Worm (Caenorhabditis elegans) whole organism, late embryonic: ENCODE data around the gene F38B2.6.

ENCODE experiments used
- C38D4.7 ChIP-seq: fragments of 200-800 bp; sonication (Bioruptor generic); optimal IDR thresholded peaks from 2 replicates; lab custom pipeline; 2018; ENCODE audit warnings: mild to moderate bottlenecking, missing genetic modification characterization, moderate library complexity, missing compliant biosample characterization
- F13H6.1 ChIP-seq: sonication (generic microtip); optimal IDR thresholded peaks from 2 replicates; lab custom pipeline; 2016; ENCODE audit warnings: missing genetic modification characterization, missing compliant biosample characterization
- K02D7.2 ChIP-seq: sonication (generic microtip); optimal IDR thresholded peaks from 2 replicates; lab custom pipeline; 2017; ENCODE audit warnings: mild to moderate bottlenecking, missing genetic modification characterization, missing compliant biosample characterization
- K09A11.1 ChIP-seq: sonication (generic microtip); optimal IDR thresholded peaks from 2 replicates; lab custom pipeline; 2017; ENCODE audit warnings: antibody characterized with exemption, mild to moderate bottlenecking, missing genetic modification characterization, missing compliant biosample characterization; ENCODE audit not compliant: insufficient read depth
- ama-1 ChIP-seq: fragments of 150-350 bp; optimal IDR thresholded peaks from 2 replicates; lab custom pipeline; 2014
- ceh-30 ChIP-seq: fragments of 150-350 bp; optimal IDR thresholded peaks from 2 replicates; lab custom pipeline; 2014; ENCODE audit warnings: missing biosample characterization, missing genetic modification characterization
- ceh-31 ChIP-seq: sonication (generic microtip); optimal IDR thresholded peaks from 2 replicates; lab custom pipeline; 2016; ENCODE audit warnings: missing genetic modification characterization, missing compliant biosample characterization
- ceh-34 ChIP-seq: sonication (generic microtip); optimal IDR thresholded peaks from 2 replicates; lab custom pipeline; 2016; ENCODE audit warnings: mild to moderate bottlenecking, missing genetic modification characterization, missing compliant biosample characterization
- ceh-48 ChIP-seq: sonication (generic microtip); optimal IDR thresholded peaks from 2 replicates; lab custom pipeline; 2016; ENCODE audit warnings: missing genetic modification characterization, inconsistent platforms, missing compliant biosample characterization
- ceh-9 ChIP-seq: sonication (generic microtip); optimal IDR thresholded peaks from 2 replicates; lab custom pipeline; 2016; ENCODE audit warnings: mild to moderate bottlenecking, missing genetic modification characterization, inconsistent platforms, missing compliant biosample characterization
- che-1 ChIP-seq: sonication (generic microtip); optimal IDR thresholded peaks from 2 replicates; lab custom pipeline; 2016; ENCODE audit warnings: mild to moderate bottlenecking, missing genetic modification characterization, missing compliant biosample characterization
- elt-2 ChIP-seq: sonication (generic microtip); optimal IDR thresholded peaks from 2 replicates; lab custom pipeline; 2016; ENCODE audit warnings: missing genetic modification reagents, missing genetic modification characterization, missing compliant biosample characterization
- ets-4 ChIP-seq: sonication (generic microtip); optimal IDR thresholded peaks from 2 replicates; lab custom pipeline; 2016; ENCODE audit warnings: missing genetic modification characterization, missing compliant biosample characterization
- fkh-6 ChIP-seq: sonication (generic microtip); optimal IDR thresholded peaks from 2 replicates; lab custom pipeline; 2016; ENCODE audit warnings: missing genetic modification characterization, missing compliant biosample characterization
- gmeb-2 ChIP-seq: sonication (generic microtip); optimal IDR thresholded peaks from 2 replicates; lab custom pipeline; 2016; ENCODE audit warnings: missing genetic modification characterization, inconsistent platforms, missing compliant biosample characterization
- hlh-15 ChIP-seq: sonication (generic microtip); optimal IDR thresholded peaks from 2 replicates; lab custom pipeline; 2016; ENCODE audit warnings: missing genetic modification characterization, missing compliant biosample characterization
- hlh-30 ChIP-seq: sonication (generic microtip); optimal IDR thresholded peaks from 2 replicates; lab custom pipeline; 2017; ENCODE audit warnings: antibody characterized with exemption, missing genetic modification characterization, missing compliant biosample characterization; ENCODE audit not compliant: insufficient read depth
- hlh-8 ChIP-seq: sonication (generic microtip); optimal IDR thresholded peaks from 2 replicates; lab custom pipeline; 2016; ENCODE audit warnings: missing genotype, missing genetic modification characterization, missing compliant biosample characterization
- lim-6 ChIP-seq: sonication (generic microtip); optimal IDR thresholded peaks from 2 replicates; lab custom pipeline; 2016; ENCODE audit warnings: missing genetic modification characterization, missing compliant biosample characterization
- lin-11 ChIP-seq: fragments of 200-800 bp; sonication (Bioruptor generic); optimal IDR thresholded peaks from 2 replicates; lab custom pipeline; 2018; ENCODE audit warnings: mild to moderate bottlenecking, missing genetic modification characterization, missing compliant biosample characterization
- madf-2 ChIP-seq: sonication (generic microtip); optimal IDR thresholded peaks from 2 replicates; lab custom pipeline; 2017; ENCODE audit warnings: missing genetic modification characterization, missing compliant biosample characterization
- nfya-1 ChIP-seq: sonication (generic microtip); optimal IDR thresholded peaks from 2 replicates; lab custom pipeline; 2017; ENCODE audit warnings: missing genetic modification characterization, mild to moderate bottlenecking, missing compliant biosample characterization, antibody characterized with exemption, moderate library complexity
- npax-4 ChIP-seq: sonication (generic microtip); optimal IDR thresholded peaks from 2 replicates; lab custom pipeline; 2016; ENCODE audit warnings: missing genetic modification characterization, missing compliant biosample characterization
- pax-1 ChIP-seq: fragments of 150-350 bp; optimal IDR thresholded peaks from 2 replicates; lab custom pipeline; 2014; ENCODE audit warnings: missing biosample characterization, missing genetic modification characterization
- pha-2 ChIP-seq: sonication (generic microtip); optimal IDR thresholded peaks from 2 replicates; lab custom pipeline; 2017; ENCODE audit warnings: mild to moderate bottlenecking, missing genetic modification characterization, missing compliant biosample characterization
- pha-4 ChIP-seq: fragments of 150-350 bp; optimal IDR thresholded peaks from 2 replicates; lab custom pipeline; 2018; ENCODE audit warnings: missing biosample characterization, missing genetic modification reagents, missing genetic modification characterization
- pqm-1 ChIP-seq: sonication (generic microtip); optimal IDR thresholded peaks from 2 replicates; lab custom pipeline; 2016; ENCODE audit warnings: missing genetic modification characterization, missing compliant biosample characterization
- pros-1 ChIP-seq: fragments of 150-350 bp; optimal IDR thresholded peaks from 2 replicates; lab custom pipeline; 2014; ENCODE audit warnings: missing biosample characterization, missing genetic modification reagents, missing genetic modification characterization
- ref-2 ChIP-seq: sonication (generic microtip); optimal IDR thresholded peaks from 2 replicates; lab custom pipeline; 2016; ENCODE audit warnings: missing genetic modification characterization, missing compliant biosample characterization
- rnt-1 ChIP-seq: sonication (generic microtip); optimal IDR thresholded peaks from 2 replicates; lab custom pipeline; 2016; ENCODE audit warnings: missing genetic modification characterization, missing compliant biosample characterization
- sdc-2 ChIP-seq: sonication (generic microtip); optimal IDR thresholded peaks from 2 replicates; lab custom pipeline; 2016; ENCODE audit warnings: missing genotype, missing genetic modification characterization, missing compliant biosample characterization
- tbx-2 ChIP-seq: sonication (generic microtip); optimal IDR thresholded peaks from 2 replicates; lab custom pipeline; 2016; ENCODE audit warnings: missing genetic modification characterization, missing compliant biosample characterization
- unc-3 ChIP-seq, 2 experiments: fragments of 200-800 bp in 1 of 2; sonication (Bioruptor generic) in 1 of 2; sonication (generic microtip) in 1 of 2; conservative IDR thresholded peaks in 1 of 2; optimal IDR thresholded peaks in 1 of 2; 2 replicates each; pipeline versions ENCODE4 v1.3.6 to Lab custom; 2016 to 2022; ENCODE audit warnings: missing compliant biosample characterization in 2 of 2, missing genetic modification characterization in 2 of 2, missing genetic modification reagents in 1 of 2
- unc-55 ChIP-seq: sonication (generic microtip); optimal IDR thresholded peaks from 2 replicates; lab custom pipeline; 2017; ENCODE audit warnings: missing biosample characterization, missing genetic modification reagents, missing genetic modification characterization
- zip-5 ChIP-seq: sonication (generic microtip); optimal IDR thresholded peaks from 2 replicates; lab custom pipeline; 2016; ENCODE audit warnings: missing genetic modification characterization, missing compliant biosample characterization

The F38B2.6 gene

ce11 chrX:11299642-11300307 is 18.7 kb upstream of the F38B2.6 start, which contains the start of the genes snrp-40.1 and F08G12.3 (continued):
- TF ChIP-seq pha-4 (tag; lab: Kevin White, UChicago) (no peak), ceh-34 (peak; percentile 85), madf-2 (tag; lab: Kevin White, UChicago) (peak; percentile 22), zip-5 (tag; lab: Kevin White, UChicago) (no peak)

ce11 chrX:11296683-11297365 is 15.8 kb upstream of the F38B2.6 start, which contains the start of gene inx-2:
Gene inx-2 (minus strand): TSS chrX:11296733.
- peak; percentile 48 for TF ChIP-seq pax-1 (tag; lab: Kevin White, UChicago)
- TF ChIP-seq hlh-30: peak; percentile 36
- peak; percentile 44 for TF ChIP-seq elt-2 (tag; lab: Kevin White, UChicago)
- peak; percentile 50 for TF ChIP-seq sdc-2 (tag; lab: Kevin White, UChicago)
- TF ChIP-seq ceh-34: peak; percentile 19
- no peak for TF ChIP-seq gmeb-2 (tag; lab: Kevin White, UChicago)
- TF ChIP-seq ceh-31: peak; percentile 36
- TF ChIP-seq tbx-2 (tag; lab: Kevin White, UChicago): peak; percentile 63
- TF ChIP-seq ceh-30 (tag; lab: Kevin White, UChicago): no peak

- no peak for TF ChIP-seq ets-4 (tag; lab: Kevin White, UChicago)
- TF ChIP-seq ceh-48: peak; percentile 72
These were observed 9.5 kb upstream of the F38B2.6 start for ce11 chrX:11290528-11290927.

- TF ChIP-seq elt-2 (tag; lab: Kevin White, UChicago) (peak; percentile 77), pha-2 (tag; lab: Kevin White, UChicago) (no peak)
These were observed 8.9 kb upstream of the F38B2.6 start for ce11 chrX:11289925-11290324.

ce11 chrX:11287617-11288016 is 6.6 kb upstream of the F38B2.6 start, which contains the start of gene F38B2.4:
Gene F38B2.4 (minus strand): TSS chrX:11287717.
- TF ChIP-seq unc-55 (GFP tag; lab: Kevin White, UChicago): no peak
- TF ChIP-seq ceh-30 (tag; lab: Kevin White, UChicago): no peak
- no peak for TF ChIP-seq ref-2 (tag; lab: Kevin White, UChicago)
- no peak for TF ChIP-seq lin-11 (tag; lab: Kevin White, UChicago)
- TF ChIP-seq ceh-48: no peak
- no peak for TF ChIP-seq hlh-15 (tag; lab: Kevin White, UChicago)
- TF ChIP-seq F13H6.1 (tag; lab: Kevin White, UChicago): no peak
- no peak for TF ChIP-seq K09A11.1 (tag; lab: Kevin White, UChicago)
- no peak for TF ChIP-seq hlh-8 (tag; lab: Kevin White, UChicago)
- TF ChIP-seq ceh-34: no peak

ce11 chrX:11286246-11286645 is 5.2 kb upstream of the F38B2.6 start, which contains the start of gene F38B2.3:
Gene F38B2.3 (minus strand): TSS chrX:11286346.
- no peak for TF ChIP-seq K02D7.2
- TF ChIP-seq rnt-1: no peak
- no peak for TF ChIP-seq fkh-6 (tag; lab: Kevin White, UChicago)
- no peak for TF ChIP-seq ceh-9 (tag; lab: Kevin White, UChicago)
- no peak for TF ChIP-seq C38D4.7
- no peak for TF ChIP-seq lim-6 (tag; lab: Kevin White, UChicago)
- no peak for TF ChIP-seq pros-1
- no peak for TF ChIP-seq pax-1 (tag; lab: Kevin White, UChicago)
- no peak for TF ChIP-seq tbx-2 (tag; lab: Kevin White, UChicago)
- TF ChIP-seq F13H6.1 (tag; lab: Kevin White, UChicago): no peak
- TF ChIP-seq nfya-1 (tag; lab: Kevin White, UChicago): no peak
- TF ChIP-seq pqm-1: no peak
- TF ChIP-seq unc-3 (GFP tag; conservative IDR thresholded peaks at IDR 0.05; lab: Robert Waterston, UW): no peak
- no peak for TF ChIP-seq unc-3 (tag; optimal IDR thresholded peaks at IDR 0.05; lab: Kevin White, UChicago)
- TF ChIP-seq ama-1: no peak
- no peak for TF ChIP-seq che-1
- no peak for TF ChIP-seq sdc-2 (tag; lab: Kevin White, UChicago)
- TF ChIP-seq npax-4 (tag; lab: Kevin White, UChicago): no peak
